Worm (Caenorhabditis elegans): Measurements from ENCODE around the gene lgc-32.

Gene lgc-32

DNA sequence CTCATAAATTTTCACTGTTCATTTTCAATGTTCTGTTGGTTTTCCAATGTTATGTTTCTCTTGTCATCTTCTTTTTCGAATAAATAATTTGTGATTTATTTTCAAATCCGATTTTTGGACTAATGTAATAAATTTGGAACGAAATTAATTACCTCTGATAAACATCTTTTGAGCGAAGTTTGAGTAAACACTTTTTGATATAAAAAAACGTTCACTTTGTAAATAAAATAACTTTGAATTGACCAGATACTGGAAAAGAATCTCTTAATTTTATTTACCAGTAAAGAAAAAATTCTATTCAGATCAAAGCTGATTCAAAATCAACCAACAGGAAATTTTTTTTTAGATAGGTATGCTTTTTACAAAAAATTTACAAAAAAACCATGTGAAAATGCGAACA is at the start of gene lgc-32:
TSS of gene lgc-32 (plus strand) at position 301 of the 400 bp plus-strand sequence.
- no peak for TF ChIP-seq alr-1 (tag; optimal IDR thresholded peaks at IDR 0.05)
- TF ChIP-seq lin-11 (tag; optimal IDR thresholded peaks at IDR 0.05), result no peak
- no peak for TF ChIP-seq ama-1 (optimal IDR thresholded peaks at IDR 0.05)
- TF ChIP-seq unc-39 (tag; optimal IDR thresholded peaks at IDR 0.05), result no peak
- TF ChIP-seq nhr-25 (tag; optimal IDR thresholded peaks at IDR 0.05), result no peak
- no peak for TF ChIP-seq nhr-6 (tag; optimal IDR thresholded peaks at IDR 0.05)
- TF ChIP-seq nhr-21 (tag; optimal IDR thresholded peaks at IDR 0.05), result no peak
- TF ChIP-seq dmd-4 (tag; optimal IDR thresholded peaks at IDR 0.05), result no peak
- TF ChIP-seq ztf-4 (tag; optimal IDR thresholded peaks at IDR 0.05), result no peak
- TF ChIP-seq egl-27 (tag; optimal IDR thresholded peaks at IDR 0.05), result no peak
- TF ChIP-seq ztf-1 (GFP tag; conservative IDR thresholded peaks at IDR 0.05), result no peak
- no peak for TF ChIP-seq sem-4 (tag; optimal IDR thresholded peaks at IDR 0.05)

DNA sequence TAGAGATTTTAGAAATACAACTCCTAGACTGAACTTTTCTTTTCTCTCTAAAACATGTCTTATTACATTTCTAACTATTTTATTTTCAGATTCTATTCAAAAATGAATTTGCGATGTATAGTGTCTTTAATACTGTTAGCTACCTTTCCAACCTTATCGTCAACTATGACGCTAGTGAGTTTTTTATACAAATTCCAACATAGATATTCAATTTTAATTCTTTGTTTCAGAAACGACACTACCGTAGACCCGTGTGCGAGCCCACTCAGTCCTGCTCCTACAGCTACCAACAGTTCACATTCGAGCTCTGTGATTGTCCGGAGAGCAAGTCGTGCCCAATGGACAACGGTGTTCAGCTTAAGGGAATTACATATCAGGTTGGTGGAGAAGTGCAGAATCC is 42.8 kb upstream of the lgc-32 start, which contains the start of gene M6.4:
TSS of gene M6.4 (plus strand) at position 55 of the 400 bp plus-strand sequence.
- TF ChIP-seq elt-3 (tag; optimal IDR thresholded peaks at IDR 0.05) (no peak), sem-4 (tag; optimal IDR thresholded peaks at IDR 0.05) (no peak), ztf-4 (tag; optimal IDR thresholded peaks at IDR 0.05) (no peak), nhr-12 (tag; optimal IDR thresholded peaks at IDR 0.05) (no peak), sma-9 (GFP tag; optimal IDR thresholded peaks at IDR 0.05) (no peak), sma-9 (tag; optimal IDR thresholded peaks at IDR 0.05) (no peak), nhr-129 (tag; optimal IDR thresholded peaks at IDR 0.05) (no peak)

DNA sequence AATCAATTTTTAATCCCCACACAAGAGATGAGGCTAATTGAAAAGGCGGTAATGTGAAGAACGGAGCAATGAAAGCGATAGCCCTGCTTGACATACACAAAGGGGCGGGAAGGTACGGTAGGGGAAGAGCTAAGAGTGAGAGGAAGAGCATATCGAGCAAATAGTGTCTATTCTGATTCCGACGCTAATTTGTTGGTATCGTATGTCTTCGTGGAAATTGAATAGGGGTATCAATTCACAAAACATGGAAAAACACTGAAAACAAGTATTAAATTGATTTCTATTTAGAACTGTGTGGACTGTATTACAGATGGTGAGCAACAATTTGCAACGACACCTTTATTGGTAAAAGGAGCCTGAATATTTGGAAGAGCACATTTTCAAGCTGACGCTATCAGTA is 35.0 kb upstream of the lgc-32 start, which contains the start of gene pha-2:
TSS of gene pha-2 (minus strand) at position 101 of the 400 bp plus-strand sequence.
- TF ChIP-seq mab-5 (tag; optimal IDR thresholded peaks at IDR 0.05), result no peak
- TF ChIP-seq ZK546.5 (tag; optimal IDR thresholded peaks at IDR 0.05), result no peak
- TF ChIP-seq F13H6.1 (tag; optimal IDR thresholded peaks at IDR 0.05), result no peak
- no peak for TF ChIP-seq zag-1 (tag; optimal IDR thresholded peaks at IDR 0.05)
- no peak for TF ChIP-seq ceh-16 (tag; optimal IDR thresholded peaks at IDR 0.05)
- no peak for TF ChIP-seq ztf-1 (GFP tag; conservative IDR thresholded peaks at IDR 0.05)
- TF ChIP-seq Y55F3AM.14 (GFP tag; optimal IDR thresholded peaks at IDR 0.05), result no peak
- TF ChIP-seq unc-39 (tag; optimal IDR thresholded peaks at IDR 0.05), result no peak
- no peak for TF ChIP-seq peb-1 (tag; optimal IDR thresholded peaks at IDR 0.05)
- TF ChIP-seq lsy-2 (tag; optimal IDR thresholded peaks at IDR 0.05), result no peak
- no peak for TF ChIP-seq unc-55 (GFP tag; optimal IDR thresholded peaks at IDR 0.05)
- no peak for TF ChIP-seq nhr-23 (tag; optimal IDR thresholded peaks at IDR 0.05)

DNA sequence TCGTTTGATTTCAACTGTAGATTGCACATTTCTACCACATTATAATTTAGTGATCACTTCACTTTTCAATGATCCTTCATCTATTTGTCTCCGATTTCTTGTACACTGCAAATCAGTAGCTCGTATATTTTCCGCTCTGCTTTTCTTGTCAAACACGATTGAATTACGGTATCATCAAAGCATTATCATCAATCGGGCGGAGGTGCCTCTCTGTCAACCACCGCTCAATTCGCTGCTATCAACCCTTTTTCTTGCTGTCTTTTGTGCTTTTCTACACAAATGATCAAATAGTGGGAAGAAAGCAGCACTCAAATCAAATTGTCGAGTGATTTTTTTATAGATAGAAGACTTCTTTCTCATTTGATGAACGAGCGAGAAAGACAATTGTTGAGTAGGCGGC is 34.3 kb upstream of the lgc-32 start:
- TF ChIP-seq fos-1 (tag; optimal IDR thresholded peaks at IDR 0.05) (peak; percentile 28), R02D3.7 (tag; optimal IDR thresholded peaks at IDR 0.05) (no peak), nhr-6 (tag; optimal IDR thresholded peaks at IDR 0.05) (no peak), ZK546.5 (tag; optimal IDR thresholded peaks at IDR 0.05) (no peak), Y55F3AM.14 (GFP tag; optimal IDR thresholded peaks at IDR 0.05) (no peak), snpc-4 (tag; optimal IDR thresholded peaks at IDR 0.05) (no peak), elt-1 (tag; optimal IDR thresholded peaks at IDR 0.05) (no peak), nhr-21 (tag; optimal IDR thresholded peaks at IDR 0.05) (no peak)

DNA sequence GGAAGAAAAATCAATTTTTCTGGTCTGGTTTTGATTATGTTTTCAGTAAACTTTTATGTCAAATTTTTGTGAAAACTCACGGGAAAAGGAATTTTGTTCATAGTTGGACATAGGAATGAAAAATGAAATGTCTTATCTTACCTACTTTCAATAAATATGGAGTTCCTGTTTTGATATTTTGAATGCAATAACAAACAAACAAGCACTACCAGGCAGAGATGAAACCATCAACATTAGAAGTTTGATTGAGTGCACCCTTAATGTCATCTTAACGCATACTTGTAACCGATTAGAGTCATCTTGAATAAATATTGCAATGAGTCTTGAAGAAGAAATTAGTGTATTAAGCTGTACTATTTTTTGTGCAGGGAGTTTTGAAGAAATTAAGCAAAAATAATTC is 30.5 kb upstream of the lgc-32 start, which contains the start of gene M6.11:
TSS of gene M6.11 (minus strand) at position 101 of the 400 bp plus-strand sequence.
- TF ChIP-seq ama-1 (optimal IDR thresholded peaks at IDR 0.05) (no peak), dmd-4 (tag; optimal IDR thresholded peaks at IDR 0.05) (no peak), sma-9 (GFP tag; optimal IDR thresholded peaks at IDR 0.05) (no peak), sma-9 (tag; optimal IDR thresholded peaks at IDR 0.05) (no peak), nhr-25 (tag; optimal IDR thresholded peaks at IDR 0.05) (no peak), mdl-1 (tag; optimal IDR thresholded peaks at IDR 0.05) (no peak), alr-1 (tag; optimal IDR thresholded peaks at IDR 0.05) (no peak), ztf-11 (tag; optimal IDR thresholded peaks at IDR 0.05) (no peak), nhr-237 (tag; optimal IDR thresholded peaks at IDR 0.05) (no peak), blmp-1 (tag; optimal IDR thresholded peaks at IDR 0.05; ENCODE audit: insufficient read depth) (no peak), crh-2 (tag; optimal IDR thresholded peaks at IDR 0.05) (no peak), sem-4 (tag; optimal IDR thresholded peaks at IDR 0.05) (no peak), elt-3 (tag; optimal IDR thresholded peaks at IDR 0.05) (no peak), nhr-77 (tag; optimal IDR thresholded peaks at IDR 0.05) (no peak), zag-1 (tag; optimal IDR thresholded peaks at IDR 0.05) (no peak), unc-39 (tag; optimal IDR thresholded peaks at IDR 0.05) (no peak), lin-11 (tag; optimal IDR thresholded peaks at IDR 0.05) (no peak), F13H6.1 (tag; optimal IDR thresholded peaks at IDR 0.05) (no peak), nhr-23 (tag; optimal IDR thresholded peaks at IDR 0.05) (no peak), lin-39 (tag; optimal IDR thresholded peaks at IDR 0.05) (no peak), peb-1 (tag; optimal IDR thresholded peaks at IDR 0.05) (no peak)
